Fruit fly (Drosophila melanogaster) whole organism, prepupa: ENCODE measurements around the gene CG31230.

Experiments
- Blimp-1 ChIP-seq: fragments of 200-800 bp; sonication (Bioruptor generic); optimal IDR thresholded peaks from 3 replicates; lab custom pipeline; 2017; ENCODE audit warnings: missing biosample characterization, missing genetic modification characterization, mild to moderate bottlenecking, moderate library complexity, missing genetic modification reagents
- CG15336 ChIP-seq: fragments of 200-800 bp; sonication (Bioruptor generic); IDR thresholded peaks from 2 replicates; pipeline ENCODE4 v1.3.6; 2022; ENCODE audit warnings: missing biosample characterization, missing genetic modification characterization
- CG1621 ChIP-seq: fragments of 200-800 bp; sonication (Bioruptor generic); optimal IDR thresholded peaks from 3 replicates; lab custom pipeline; 2018; ENCODE audit warnings: missing biosample characterization, mild to moderate bottlenecking, missing genetic modification characterization
- CG16779 ChIP-seq: fragments of 200-800 bp; sonication (Bioruptor generic); optimal IDR thresholded peaks from 3 replicates; lab custom pipeline; 2017; ENCODE audit warnings: missing biosample characterization, mild to moderate bottlenecking, missing genetic modification characterization
- CG31627 ChIP-seq: fragments of 200-800 bp; sonication (Bioruptor generic); optimal IDR thresholded peaks from 3 replicates; lab custom pipeline; 2016; ENCODE audit warnings: missing biosample characterization, missing genetic modification characterization
- CG34406 ChIP-seq: fragments of 200-800 bp; sonication (Bioruptor generic); optimal IDR thresholded peaks from 3 replicates; lab custom pipeline; 2016; ENCODE audit warnings: missing biosample characterization, missing genetic modification characterization
- CG3919 ChIP-seq: fragments of 200-800 bp; sonication (Bioruptor generic); optimal IDR thresholded peaks from 3 replicates; lab custom pipeline; 2016; ENCODE audit warnings: missing biosample characterization, missing genetic modification characterization
- CG6276 ChIP-seq: fragments of 200-800 bp; sonication (Bioruptor generic); optimal IDR thresholded peaks from 2 replicates; lab custom pipeline; 2017; ENCODE audit warnings: missing biosample characterization, mild to moderate bottlenecking, missing genetic modification characterization
- CG6792 ChIP-seq: fragments of 200-800 bp; sonication (Bioruptor generic); optimal IDR thresholded peaks from 3 replicates; lab custom pipeline; 2016; ENCODE audit warnings: missing biosample characterization, missing genetic modification characterization
- CG6808 ChIP-seq: fragments of 200-800 bp; sonication (Bioruptor generic); optimal IDR thresholded peaks from 3 replicates; lab custom pipeline; 2017; ENCODE audit warnings: missing biosample characterization, missing genetic modification characterization, mild to moderate bottlenecking, moderate library complexity, missing genetic modification reagents
- CG7368 ChIP-seq: fragments of 200-800 bp; sonication (Bioruptor generic); optimal IDR thresholded peaks from 3 replicates; lab custom pipeline; 2016; ENCODE audit warnings: missing biosample characterization, missing genetic modification characterization
- CG8119 ChIP-seq: fragments of 200-800 bp; sonication (Bioruptor generic); IDR thresholded peaks from 3 replicates; pipeline ENCODE4 v1.3.6; 2022; ENCODE audit warnings: missing biosample characterization, missing genetic modification characterization
- CG8632 ChIP-seq: fragments of 200-800 bp; sonication (Bioruptor generic); optimal IDR thresholded peaks from 3 replicates; lab custom pipeline; 2016; ENCODE audit warnings: missing biosample characterization, missing genetic modification characterization
- Eip75B ChIP-seq: fragments of 200-800 bp; sonication (Bioruptor generic); optimal IDR thresholded peaks from 3 replicates; lab custom pipeline; 2016; ENCODE audit warnings: missing biosample characterization, missing genetic modification characterization
- Ets96B ChIP-seq: fragments of 200-800 bp; optimal IDR thresholded peaks from 2 replicates; lab custom pipeline; 2019; ENCODE audit warnings: missing biosample characterization, mild to moderate bottlenecking, missing genetic modification characterization, moderate library complexity
- Hr38 ChIP-seq: sonication (Bioruptor generic); optimal IDR thresholded peaks from 2 replicates; lab custom pipeline; 2016; ENCODE audit warnings: missing biosample characterization, missing genetic modification characterization
- Hr39 ChIP-seq: fragments of 200-800 bp; sonication (Bioruptor generic); optimal IDR thresholded peaks from 2 replicates; lab custom pipeline; 2016; ENCODE audit warnings: missing biosample characterization, missing genetic modification characterization
- Hr4 ChIP-seq: fragments of 200-800 bp; sonication (Bioruptor generic); optimal IDR thresholded peaks from 3 replicates; lab custom pipeline; 2016; ENCODE audit warnings: missing biosample characterization, missing genetic modification characterization
- Met ChIP-seq: fragments of 200-800 bp; sonication (Bioruptor generic); optimal IDR thresholded peaks from 3 replicates; lab custom pipeline; 2016; ENCODE audit warnings: missing biosample characterization, missing genetic modification characterization
- achi ChIP-seq: fragments of 200-800 bp; sonication (Bioruptor generic); optimal IDR thresholded peaks from 3 replicates; lab custom pipeline; 2016; ENCODE audit warnings: missing biosample characterization, missing genetic modification characterization
- eg ChIP-seq: fragments of 200-800 bp; sonication (Bioruptor generic); IDR thresholded peaks from 3 replicates; pipeline ENCODE4 v1.3.6; 2022; ENCODE audit warnings: missing biosample characterization, missing genetic modification characterization
- fd59A ChIP-seq: fragments of 200-800 bp; sonication (Bioruptor generic); optimal IDR thresholded peaks from 2 replicates; lab custom pipeline; 2017; ENCODE audit warnings: missing biosample characterization, mild to moderate bottlenecking, missing genetic modification characterization, missing genetic modification reagents
- fd85E ChIP-seq: fragments of 200-800 bp; sonication (Bioruptor generic); optimal IDR thresholded peaks from 3 replicates; lab custom pipeline; 2016; ENCODE audit warnings: missing biosample characterization, missing genetic modification characterization
- fkh ChIP-seq: fragments of 200-800 bp; sonication (Bioruptor generic); optimal IDR thresholded peaks from 3 replicates; lab custom pipeline; 2017; ENCODE audit warnings: missing biosample characterization, mild to moderate bottlenecking, missing genetic modification characterization, moderate library complexity
- lz ChIP-seq: fragments of 200-800 bp; sonication (Bioruptor generic); optimal IDR thresholded peaks from 3 replicates; lab custom pipeline; 2016; ENCODE audit warnings: missing biosample characterization, missing genetic modification characterization
- spab ChIP-seq: fragments of 200-800 bp; sonication (Bioruptor generic); optimal IDR thresholded peaks from 2 replicates; lab custom pipeline; 2017; ENCODE audit warnings: missing biosample characterization, mild to moderate bottlenecking, missing genetic modification characterization, missing genetic modification reagents
- svp ChIP-seq: fragments of 200-800 bp; sonication (Bioruptor generic); peaks from one replicate; lab custom pipeline; 2016; ENCODE audit warnings: missing biosample characterization, missing genetic modification characterization
- topi ChIP-seq: fragments of 200-800 bp; sonication (Bioruptor generic); optimal IDR thresholded peaks from 3 replicates; lab custom pipeline; 2016; ENCODE audit warnings: missing biosample characterization, missing genetic modification characterization
- vri ChIP-seq: fragments of 200-800 bp; sonication (Bioruptor generic); optimal IDR thresholded peaks from 3 replicates; lab custom pipeline; 2016; ENCODE audit warnings: missing biosample characterization, mild to moderate bottlenecking, missing genetic modification characterization

CG31230 gene

dm6 chr3R:18719767-18720341, 48.4 kb downstream of the CG31230 start (continued):
- TF ChIP-seq CG7368 (peak; percentile 19), lz (GFP tag; lab: Kevin White, UChicago) (peak; percentile 65), fd59A (GFP tag; lab: Kevin White, UChicago) (peak; percentile 62), Eip75B (peak; percentile 74), CG16779 (tag; lab: Kevin White, UChicago) (peak; percentile 13), spab (GFP tag; lab: Kevin White, UChicago) (peak; percentile 70), CG15336 (GFP tag; lab: Robert Waterston, UW) (no peak), Ets96B (tag; lab: Kevin White, UChicago) (peak; percentile 74), svp (GFP tag; lab: Kevin White, UChicago) (peak; percentile 88), fkh (peak; percentile 6), eg (GFP tag; lab: Robert Waterston, UW) (no peak), CG6792 (GFP tag; lab: Kevin White, UChicago) (peak; percentile 68), CG31627 (GFP tag; lab: Kevin White, UChicago) (peak; percentile 55), fd85E (GFP tag; lab: Kevin White, UChicago) (no peak), CG6276 (GFP tag; lab: Kevin White, UChicago) (peak; percentile 13), CG1621 (peak; percentile 55), Hr39 (GFP tag; lab: Kevin White, UChicago) (peak; percentile 58), achi (GFP tag; lab: Kevin White, UChicago) (peak; percentile 59), Met (GFP tag; lab: Kevin White, UChicago) (peak; percentile 76), CG34406 (peak; percentile 52), CG6808 (peak; percentile 55), CG8632 (GFP tag; lab: Kevin White, UChicago) (peak; percentile 52), topi (peak; percentile 69)
- TF ChIP-seq, all 60 proteins: peak for 49

DNA sequence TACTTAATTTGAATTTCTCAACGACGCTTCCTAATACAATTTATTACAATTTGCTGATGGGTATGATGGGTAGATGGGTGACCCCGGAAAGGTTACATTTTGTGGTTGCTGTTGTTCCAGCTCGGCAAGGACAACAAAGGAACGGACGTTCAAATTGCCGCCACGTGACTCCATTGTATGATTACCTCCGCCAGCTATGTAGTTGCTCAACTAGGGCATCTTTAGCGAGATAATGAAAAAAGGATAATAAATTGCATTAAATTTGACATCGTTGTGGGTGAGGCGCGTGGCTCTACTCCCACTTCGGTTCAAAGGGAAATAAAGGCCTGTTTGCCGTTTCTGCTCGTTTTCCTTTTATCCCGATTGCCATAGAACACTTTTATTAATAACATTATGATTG, 49.9 kb downstream of the CG31230 start:
- TF ChIP-seq Hr4 (GFP tag; lab: Kevin White, UChicago): no peak
- TF ChIP-seq achi (GFP tag; lab: Kevin White, UChicago): no peak
- no peak for TF ChIP-seq CG6792 (GFP tag; lab: Kevin White, UChicago)
- no peak for TF ChIP-seq CG34406
- TF ChIP-seq CG8119: no peak
- TF ChIP-seq eg (GFP tag; lab: Robert Waterston, UW): no peak
- no peak for TF ChIP-seq Blimp-1 (GFP tag; lab: Kevin White, UChicago)
- no peak for TF ChIP-seq vri (GFP tag; lab: Kevin White, UChicago)
- no peak for TF ChIP-seq Hr38 (GFP tag; lab: Kevin White, UChicago)
- TF ChIP-seq CG3919 (GFP tag; lab: Kevin White, UChicago): no peak
- no peak for TF ChIP-seq Eip75B
